Fruit fly (Drosophila melanogaster) whole organism, wandering third instar larva: ENCODE data around the gene B52.

Experiments
- Abd-B ChIP-seq: fragments of >200 bp; optimal IDR thresholded peaks from 2 replicates; lab custom pipeline; 2017; ENCODE audit warnings: missing biosample characterization, missing genetic modification characterization
- Dif ChIP-seq: fragments of 200-275, 200-300 bp; sonication (Bioruptor generic); optimal IDR thresholded peaks from 2 replicates; lab custom pipeline; 2018; ENCODE audit warnings: missing biosample characterization, missing genetic modification characterization; ENCODE audit not compliant: partially characterized antibody
- GATAd ChIP-seq: sonication (Bioruptor generic); optimal IDR thresholded peaks from 2 replicates; lab custom pipeline; 2016; ENCODE audit warnings: missing biosample characterization, missing genetic modification characterization
- Hr78 ChIP-seq: fragments of >200 bp; optimal IDR thresholded peaks from 2 replicates; lab custom pipeline; 2017; ENCODE audit warnings: missing biosample characterization, missing genetic modification characterization
- psq ChIP-seq: fragments of 200-800 bp; sonication (Bioruptor generic); optimal IDR thresholded peaks from 3 replicates; lab custom pipeline; 2017; ENCODE audit warnings: missing biosample characterization, mild to moderate bottlenecking, missing genetic modification characterization, moderate library complexity
- sage ChIP-seq: fragments of 200-800 bp; sonication (Bioruptor generic); optimal IDR thresholded peaks from 2 replicates; lab custom pipeline; 2016; ENCODE audit warnings: missing biosample characterization, mild to moderate bottlenecking, missing genetic modification characterization
- sv ChIP-seq: fragments of 200-800 bp; sonication (Bioruptor generic); optimal IDR thresholded peaks from 3 replicates; lab custom pipeline; 2016; ENCODE audit warnings: missing biosample characterization, missing genetic modification characterization
- tai ChIP-seq: sonication (Bioruptor generic); optimal IDR thresholded peaks from 2 replicates; lab custom pipeline; 2016; ENCODE audit warnings: missing biosample characterization, missing genetic modification characterization

dm6 chr3R:13715674-13716454 is 54.8 kb downstream of the B52 start:
- no peak for TF ChIP-seq Hr78 (GFP tag; lab: Kevin White, UChicago)
- TF ChIP-seq sage (GFP tag; lab: Kevin White, UChicago): no peak
- TF ChIP-seq Abd-B (GFP tag; lab: Kevin White, UChicago): no peak
- TF ChIP-seq psq (GFP tag; lab: Kevin White, UChicago): peak; percentile 59
- no peak for TF ChIP-seq Dif (GFP tag; lab: Kevin White, UChicago)
- no peak for TF ChIP-seq sv (GFP tag; lab: Kevin White, UChicago)
- no peak for TF ChIP-seq tai (GFP tag; lab: Kevin White, UChicago)
- TF ChIP-seq GATAd (GFP tag; lab: Kevin White, UChicago): no peak
